Worm (Caenorhabditis elegans): Measurements from ENCODE around the gene F19C7.4.

F19C7.4 gene

DNA sequence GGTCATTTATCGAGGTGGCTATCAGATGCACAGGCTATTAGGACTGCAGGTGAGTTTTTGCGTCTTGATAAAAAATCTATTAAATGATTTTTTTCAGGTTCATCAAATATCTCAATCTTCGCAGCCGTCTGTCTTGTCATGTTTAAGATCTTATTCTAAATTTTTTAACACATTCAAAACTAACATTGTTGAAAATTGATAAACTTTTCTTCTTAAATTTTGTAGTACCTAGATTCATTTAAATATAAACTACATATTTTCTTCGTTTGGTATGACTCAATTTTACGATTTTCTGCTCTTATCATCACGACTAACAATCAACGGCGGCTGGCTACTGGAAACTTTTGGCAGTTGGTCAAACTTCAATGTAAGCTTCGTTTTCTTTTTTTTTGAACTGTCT lies at the start of gene F19C7.4:
TSS of gene F19C7.4 (plus strand) at position 301 of the 400 bp plus-strand sequence.
- TF ChIP-seq him-1 (tag; optimal IDR thresholded peaks at IDR 0.05), result no peak
- TF ChIP-seq dao-5 (tag; optimal IDR thresholded peaks at IDR 0.05), result no peak
- TF ChIP-seq W03F9.2 (tag; optimal IDR thresholded peaks at IDR 0.05), result no peak

DNA sequence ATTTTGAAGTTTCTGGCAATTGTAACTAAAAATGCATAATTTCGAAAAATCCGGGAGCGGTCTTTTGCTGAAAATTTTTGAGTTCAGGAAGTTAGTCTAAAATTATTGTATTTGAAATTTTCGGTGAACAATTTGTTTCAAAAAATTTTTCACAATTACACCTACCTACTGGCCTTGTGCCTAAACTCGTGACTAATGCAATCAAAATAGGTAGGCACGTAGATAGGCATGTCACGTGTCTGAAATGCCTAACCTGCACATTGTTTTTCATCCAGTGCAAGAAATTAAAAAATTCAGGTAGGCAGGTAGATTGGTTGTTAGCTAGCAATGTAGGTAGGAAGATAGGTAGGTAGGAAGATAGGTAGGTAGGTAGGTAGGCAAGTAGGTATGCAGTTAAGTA lies 45.5 kb upstream of the F19C7.4 start:
- no peak for TF ChIP-seq dao-5 (tag; optimal IDR thresholded peaks at IDR 0.05)
- no peak for TF ChIP-seq him-1 (tag; optimal IDR thresholded peaks at IDR 0.05)
- no peak for TF ChIP-seq W03F9.2 (tag; optimal IDR thresholded peaks at IDR 0.05)

DNA sequence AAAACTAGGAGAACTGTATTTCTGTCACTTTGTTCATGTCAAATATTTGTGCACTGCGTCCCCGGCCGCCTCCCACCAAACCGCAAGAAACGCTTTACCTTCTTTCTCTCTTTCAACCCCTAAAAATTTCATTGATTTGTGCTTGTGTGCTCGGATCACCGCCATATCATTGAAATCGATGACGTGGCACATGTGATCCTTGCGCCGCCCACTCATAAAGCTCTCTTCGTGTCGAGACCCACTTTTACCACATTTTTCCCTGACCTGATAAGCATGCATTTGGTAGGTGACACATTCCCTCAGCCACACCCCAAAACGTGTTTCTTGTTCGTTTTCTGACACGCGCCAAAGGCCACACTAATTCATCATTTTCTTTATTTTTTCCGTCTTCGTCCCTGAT lies 44.9 kb upstream of the F19C7.4 start:
- TF ChIP-seq dao-5 (tag; optimal IDR thresholded peaks at IDR 0.05) (no peak), him-1 (tag; optimal IDR thresholded peaks at IDR 0.05) (no peak), W03F9.2 (tag; optimal IDR thresholded peaks at IDR 0.05) (no peak)

DNA sequence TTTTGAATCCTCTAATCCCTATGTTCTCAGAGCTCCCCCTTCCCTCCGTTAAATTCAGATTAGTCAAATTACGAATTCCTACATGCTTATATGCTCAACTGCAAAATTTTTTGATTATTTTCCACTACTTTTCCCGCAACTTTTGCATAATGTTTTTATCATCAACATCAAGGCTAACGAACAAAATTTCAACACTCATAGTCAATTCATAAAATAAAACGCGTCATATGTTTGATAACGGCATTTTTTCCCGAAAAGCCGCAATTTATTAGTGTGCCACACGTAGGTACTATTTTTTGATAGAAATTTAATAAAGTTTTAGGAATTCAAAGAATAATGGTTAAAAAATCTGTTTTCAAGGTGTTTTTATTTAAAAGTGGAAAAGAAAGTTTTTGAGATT lies 43.5 kb upstream of the F19C7.4 start:
- TF ChIP-seq dao-5 (tag; optimal IDR thresholded peaks at IDR 0.05) (no peak), him-1 (tag; optimal IDR thresholded peaks at IDR 0.05) (no peak), W03F9.2 (tag; optimal IDR thresholded peaks at IDR 0.05) (no peak)

DNA sequence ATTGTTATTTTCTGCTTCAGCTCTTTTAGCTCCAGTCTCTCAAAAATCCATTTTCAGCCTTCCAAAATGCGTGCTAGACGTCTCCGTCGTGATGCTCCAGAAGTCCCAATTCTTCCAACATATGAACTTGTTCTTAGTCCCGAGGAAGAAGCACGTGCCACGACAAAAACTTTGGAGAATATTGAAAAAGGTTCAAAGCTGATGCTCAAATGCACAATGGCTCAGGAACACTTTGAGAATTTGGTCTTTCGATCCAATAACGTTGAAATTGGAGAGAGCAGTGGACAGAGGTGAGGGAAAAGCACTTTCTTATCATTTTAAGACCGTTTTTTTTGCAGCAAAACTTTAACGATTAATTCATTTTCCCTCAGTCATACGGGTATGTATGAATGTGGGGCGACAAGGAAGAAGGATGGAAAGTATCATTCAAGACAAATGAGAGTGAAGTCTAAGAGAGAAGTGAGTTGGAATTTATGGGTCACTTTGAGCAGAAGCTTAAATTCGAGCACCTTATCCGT lies 40.0 kb upstream of the F19C7.4 start, which contains the start of gene igeg-1:
TSS of gene igeg-1 (plus strand) at position 51 of the 518 bp plus-strand sequence.
- no peak for TF ChIP-seq W03F9.2 (tag; optimal IDR thresholded peaks at IDR 0.05)
- TF ChIP-seq dao-5 (tag; optimal IDR thresholded peaks at IDR 0.05), result no peak
- no peak for TF ChIP-seq him-1 (tag; optimal IDR thresholded peaks at IDR 0.05)

DNA sequence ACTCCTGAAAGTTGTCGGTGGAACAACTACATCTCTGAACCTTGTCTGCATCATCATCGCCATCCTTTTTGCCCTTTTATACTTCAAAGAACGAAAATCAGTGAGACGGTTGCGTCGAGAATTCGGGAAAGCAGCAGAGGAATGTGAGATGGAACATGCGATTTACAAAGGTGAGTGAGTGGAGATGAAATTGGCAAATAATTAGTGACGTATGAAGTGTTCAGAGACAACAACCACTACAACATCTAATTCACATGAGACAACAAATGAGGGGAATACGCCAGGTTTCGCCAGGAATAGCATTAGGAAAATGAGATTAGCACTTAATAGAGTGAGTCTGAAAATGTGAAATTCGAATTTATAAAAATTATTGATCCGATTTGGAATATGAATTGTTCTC lies 38.1 kb upstream of the F19C7.4 start:
- no peak for TF ChIP-seq W03F9.2 (tag; optimal IDR thresholded peaks at IDR 0.05)
- TF ChIP-seq him-1 (tag; optimal IDR thresholded peaks at IDR 0.05), result no peak
- no peak for TF ChIP-seq dao-5 (tag; optimal IDR thresholded peaks at IDR 0.05)

DNA sequence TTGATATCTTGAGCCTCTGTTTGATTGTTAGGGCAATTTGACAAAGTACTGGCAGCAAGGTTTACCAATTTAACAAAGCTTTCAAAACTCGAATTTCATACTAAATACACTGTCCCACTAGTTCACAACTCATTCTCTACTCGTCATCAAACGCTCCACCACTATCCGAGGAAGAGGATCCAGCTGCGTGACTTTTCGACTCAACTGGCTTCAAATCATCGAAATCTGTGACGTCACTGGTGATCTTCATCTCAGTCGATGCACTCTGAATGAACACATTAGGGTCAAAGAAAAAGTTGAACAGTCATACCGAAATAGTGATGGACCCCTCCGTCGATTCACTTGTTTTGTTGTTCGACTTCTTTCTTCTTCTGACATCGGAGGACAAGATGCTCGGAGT lies 36.8 kb upstream of the F19C7.4 start:
- no peak for TF ChIP-seq W03F9.2 (tag; optimal IDR thresholded peaks at IDR 0.05)
- no peak for TF ChIP-seq him-1 (tag; optimal IDR thresholded peaks at IDR 0.05)
- TF ChIP-seq dao-5 (tag; optimal IDR thresholded peaks at IDR 0.05), result no peak

DNA sequence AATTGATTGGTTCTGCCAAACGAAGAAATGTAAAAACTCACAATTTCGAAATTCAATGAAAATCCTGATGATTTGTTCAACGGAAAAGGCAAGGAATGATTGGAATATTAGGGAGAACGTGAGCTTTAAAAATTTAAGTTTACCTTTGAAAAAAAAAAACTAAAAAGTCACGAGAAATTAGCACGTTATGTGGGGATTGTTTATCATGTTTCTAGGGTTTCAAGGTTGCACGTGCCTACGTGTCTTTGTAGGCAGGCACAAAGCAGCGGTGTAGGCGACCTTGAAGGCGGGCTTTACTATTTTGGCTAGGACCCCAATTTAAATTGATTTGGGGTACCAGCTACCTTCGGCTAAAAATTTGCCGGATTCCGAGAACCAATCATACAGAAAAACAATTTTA lies 35.3 kb upstream of the F19C7.4 start, which contains the start of gene F28E10.4:
TSS of gene F28E10.4 (minus strand) at position 101 of the 400 bp plus-strand sequence.
- TF ChIP-seq dao-5 (tag; optimal IDR thresholded peaks at IDR 0.05), result no peak
- no peak for TF ChIP-seq W03F9.2 (tag; optimal IDR thresholded peaks at IDR 0.05)
- no peak for TF ChIP-seq him-1 (tag; optimal IDR thresholded peaks at IDR 0.05)

DNA sequence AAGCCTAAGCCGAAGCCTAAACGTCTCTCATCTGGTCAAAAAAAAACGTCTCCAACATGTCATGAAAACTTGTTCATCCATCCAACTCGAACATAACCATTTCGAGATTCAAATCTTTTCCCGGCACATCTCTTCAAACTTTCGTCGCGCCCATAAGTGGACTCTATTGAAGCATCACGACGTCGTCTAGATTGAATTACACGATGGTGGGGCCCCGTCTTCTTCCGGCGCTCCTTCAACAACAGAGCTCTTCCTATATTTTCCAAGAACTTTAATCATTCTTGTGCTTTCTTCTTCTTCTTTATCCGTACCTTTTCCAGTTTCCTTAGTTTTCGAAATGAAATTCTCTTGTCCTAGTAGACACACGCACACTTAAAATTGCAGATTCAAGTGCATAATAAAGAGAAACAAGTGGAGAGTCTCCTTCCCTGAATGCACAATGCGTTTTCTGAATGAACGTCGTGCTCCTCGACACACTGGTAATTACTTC lies 34.2 kb upstream of the F19C7.4 start, which contains the start of gene F28E10.1:
TSS of gene F28E10.1 (plus strand) at position 440 of the 490 bp plus-strand sequence.
- TF ChIP-seq him-1 (tag; optimal IDR thresholded peaks at IDR 0.05) (no peak), dao-5 (tag; optimal IDR thresholded peaks at IDR 0.05) (no peak), W03F9.2 (tag; optimal IDR thresholded peaks at IDR 0.05) (no peak)

DNA sequence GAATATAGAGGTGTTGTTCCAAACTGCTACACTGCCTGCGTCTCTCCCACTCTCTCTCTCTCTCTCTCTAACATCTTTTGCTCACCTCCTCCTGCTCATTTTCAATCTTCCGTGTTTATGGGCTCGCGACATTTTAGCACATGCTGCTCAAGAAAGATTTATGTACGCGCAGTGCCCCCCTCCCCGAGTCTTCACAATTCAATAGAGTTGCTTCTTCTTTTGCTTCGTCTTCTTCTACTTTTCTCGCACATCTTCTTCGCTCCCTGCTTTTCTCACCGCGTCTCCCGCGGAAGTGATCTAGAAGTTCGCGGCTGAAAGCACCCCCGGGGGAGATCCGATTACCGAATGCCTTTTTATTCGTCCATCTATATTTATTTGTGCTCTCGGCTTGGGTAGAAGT lies 32.1 kb upstream of the F19C7.4 start:
- peak; percentile 62 for TF ChIP-seq him-1 (tag; optimal IDR thresholded peaks at IDR 0.05)
- TF ChIP-seq W03F9.2 (tag; optimal IDR thresholded peaks at IDR 0.05), result no peak
- TF ChIP-seq dao-5 (tag; optimal IDR thresholded peaks at IDR 0.05), result no peak

DNA sequence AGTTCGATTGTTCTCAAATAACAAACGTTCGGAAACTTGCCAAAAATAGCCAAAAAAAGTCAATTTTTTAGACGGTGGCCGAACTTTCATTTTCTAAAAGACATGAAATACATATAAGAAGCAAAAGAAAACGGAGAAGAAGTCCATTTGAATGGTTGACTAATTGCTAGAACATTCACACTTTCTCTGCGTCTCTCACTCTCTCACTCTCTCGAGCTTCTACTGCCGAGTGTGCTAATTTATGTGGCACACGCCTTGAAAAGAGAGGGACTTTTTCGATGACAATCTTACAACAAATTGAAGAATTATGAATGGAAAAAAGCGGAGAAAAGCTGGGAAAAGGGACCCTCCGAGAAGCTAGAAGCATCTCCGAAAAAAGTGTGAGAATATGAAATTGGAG lies 28.6 kb upstream of the F19C7.4 start:
- TF ChIP-seq W03F9.2 (tag; optimal IDR thresholded peaks at IDR 0.05), result no peak
- no peak for TF ChIP-seq dao-5 (tag; optimal IDR thresholded peaks at IDR 0.05)
- TF ChIP-seq him-1 (tag; optimal IDR thresholded peaks at IDR 0.05), result no peak

DNA sequence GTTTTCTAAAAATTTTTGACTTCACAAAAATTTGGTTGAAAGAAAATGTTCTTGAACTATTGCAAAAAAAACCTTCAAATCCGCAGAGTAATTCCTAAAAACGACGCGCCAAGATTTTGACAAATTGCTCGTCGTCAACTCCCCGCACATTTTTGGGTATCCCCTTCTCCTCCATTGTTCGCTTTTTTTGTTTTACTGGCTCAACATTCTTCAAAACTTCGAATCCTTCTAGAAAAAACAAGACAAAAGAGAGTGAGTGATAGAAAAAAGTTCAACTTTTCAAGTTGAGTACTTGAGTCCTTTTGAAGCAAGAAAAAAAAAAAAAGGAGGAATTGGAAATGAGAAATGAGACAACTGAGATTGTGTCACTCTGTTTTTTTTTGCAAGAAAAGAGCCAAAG lies 25.8 kb upstream of the F19C7.4 start:
- TF ChIP-seq W03F9.2 (tag; optimal IDR thresholded peaks at IDR 0.05), result no peak
- TF ChIP-seq him-1 (tag; optimal IDR thresholded peaks at IDR 0.05), result no peak
- TF ChIP-seq dao-5 (tag; optimal IDR thresholded peaks at IDR 0.05), result no peak

DNA sequence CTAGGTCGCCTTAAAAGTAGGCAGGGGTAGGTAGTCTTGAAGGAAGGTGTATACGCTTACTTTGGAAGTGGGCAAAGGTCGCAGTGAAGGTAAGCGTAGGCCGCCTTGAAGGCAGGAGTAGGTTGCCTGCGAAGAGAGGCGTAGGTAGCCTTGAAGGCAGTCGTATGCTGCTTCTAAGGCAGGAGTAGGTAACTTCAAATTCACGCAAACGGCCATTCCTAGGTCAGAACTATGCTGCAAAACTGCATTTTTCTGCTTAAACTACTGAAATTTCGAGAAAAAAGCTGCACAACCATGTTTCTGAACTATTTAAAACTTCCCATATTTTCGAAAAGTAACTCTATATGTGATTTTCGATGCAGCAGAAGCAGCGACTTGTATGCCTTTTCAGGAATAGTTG lies 23.2 kb upstream of the F19C7.4 start:
- TF ChIP-seq W03F9.2 (tag; optimal IDR thresholded peaks at IDR 0.05) (no peak), him-1 (tag; optimal IDR thresholded peaks at IDR 0.05) (no peak), dao-5 (tag; optimal IDR thresholded peaks at IDR 0.05) (no peak)

DNA sequence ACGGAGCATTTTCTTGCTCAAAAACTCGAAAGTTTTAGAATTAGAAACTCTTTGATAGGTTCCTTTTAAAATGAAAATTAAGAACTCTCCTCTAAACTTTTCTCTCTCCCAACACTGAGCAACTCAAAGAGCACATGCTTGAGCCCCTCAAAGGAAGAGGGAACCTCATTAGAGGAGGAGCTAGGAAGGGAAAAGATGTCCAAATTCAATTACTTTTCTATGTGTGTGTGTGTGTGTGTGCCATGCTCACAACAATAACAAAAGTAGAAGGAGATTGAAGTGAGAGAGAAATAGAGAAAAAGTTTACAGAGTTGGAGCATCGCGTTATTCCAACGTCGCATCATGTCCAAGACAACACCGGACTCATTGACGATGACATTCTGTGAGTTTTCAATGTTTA lies 16.7 kb upstream of the F19C7.4 start:
- TF ChIP-seq dao-5 (tag; optimal IDR thresholded peaks at IDR 0.05) (no peak), him-1 (tag; optimal IDR thresholded peaks at IDR 0.05) (no peak), W03F9.2 (tag; optimal IDR thresholded peaks at IDR 0.05) (no peak)

DNA sequence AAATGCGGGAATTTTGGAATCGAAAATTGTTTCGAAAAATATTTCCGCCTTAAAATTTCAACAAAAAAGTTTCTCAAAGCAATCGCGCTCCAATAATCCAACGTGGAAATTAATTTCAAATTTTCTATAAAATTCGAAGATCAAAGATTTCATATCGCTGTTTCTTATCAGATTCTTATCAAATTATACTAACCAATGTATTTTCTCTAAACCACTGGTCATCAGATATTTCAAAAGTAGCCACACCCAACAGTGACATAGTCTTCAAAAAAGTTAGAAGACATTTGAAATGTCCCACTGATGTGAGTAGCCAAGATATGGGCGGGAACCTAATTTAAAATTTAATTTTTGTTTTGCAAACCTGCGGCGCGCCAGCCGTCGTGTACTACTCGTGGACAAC lies 15.1 kb upstream of the F19C7.4 start:
- TF ChIP-seq him-1 (tag; optimal IDR thresholded peaks at IDR 0.05), result no peak
- TF ChIP-seq dao-5 (tag; optimal IDR thresholded peaks at IDR 0.05), result no peak
- no peak for TF ChIP-seq W03F9.2 (tag; optimal IDR thresholded peaks at IDR 0.05)

All from whole organism, L4/young adult.